Worm (Caenorhabditis elegans) whole organism, mixed stage, embryonic: Measurements from ENCODE around the gene pqn-73.

Source experiments
- M03D4.4 ChIP-seq: sonication (generic microtip); optimal IDR thresholded peaks from 2 replicates; lab custom pipeline; 2017; ENCODE audit warnings: mild to moderate bottlenecking, missing genetic modification characterization, missing compliant biosample characterization
- bed-3 ChIP-seq: fragments of 200-800 bp; sonication (Bioruptor generic); optimal IDR thresholded peaks from 3 replicates; lab custom pipeline; 2018; ENCODE audit warnings: mild to moderate bottlenecking, missing genetic modification characterization, moderate library complexity, missing compliant biosample characterization
- blmp-1 ChIP-seq: fragments of 150-350 bp; optimal IDR thresholded peaks from 2 replicates; lab custom pipeline; 2014; ENCODE audit warnings: missing biosample characterization, missing genetic modification characterization
- ceh-39 ChIP-seq: fragments of 150-350 bp; optimal IDR thresholded peaks from 2 replicates; lab custom pipeline; 2014; ENCODE audit warnings: missing biosample characterization, missing genetic modification characterization
- ceh-43 ChIP-seq: fragments of 200-800 bp; sonication (Bioruptor generic); optimal IDR thresholded peaks from 2 replicates; lab custom pipeline; 2018; ENCODE audit warnings: mild to moderate bottlenecking, missing genetic modification characterization, moderate library complexity, missing compliant biosample characterization
- ceh-83 ChIP-seq: fragments of 200-800 bp; sonication (Bioruptor generic); optimal IDR thresholded peaks from 2 replicates; lab custom pipeline; 2018; ENCODE audit warnings: mild to moderate bottlenecking, missing genetic modification characterization, missing compliant biosample characterization
- ces-1 ChIP-seq: fragments of 150-350 bp; optimal IDR thresholded peaks from 2 replicates; lab custom pipeline; 2014; ENCODE audit warnings: missing biosample characterization, missing genetic modification reagents, missing genetic modification characterization
- cnd-1 ChIP-seq: fragments of 200-800 bp; sonication (Bioruptor generic); optimal IDR thresholded peaks from 2 replicates; lab custom pipeline; 2018; ENCODE audit warnings: mild to moderate bottlenecking, missing genetic modification characterization, missing compliant biosample characterization
- drap-1 ChIP-seq: fragments of 200-800 bp; sonication (Bioruptor generic); optimal IDR thresholded peaks from 3 replicates; lab custom pipeline; 2018; ENCODE audit warnings: mild to moderate bottlenecking, missing genetic modification characterization, missing compliant biosample characterization
- elt-1 ChIP-seq: sonication (generic microtip); optimal IDR thresholded peaks from 2 replicates; lab custom pipeline; 2017; ENCODE audit warnings: missing genetic modification characterization, mild to moderate bottlenecking, missing compliant biosample characterization, antibody characterized with exemption, moderate library complexity, borderline replicate concordance; ENCODE audit not compliant: insufficient read depth
- elt-3 ChIP-seq: fragments of 150-350 bp; optimal IDR thresholded peaks from 2 replicates; lab custom pipeline; 2014; ENCODE audit warnings: missing biosample characterization, missing genetic modification characterization
- flh-1 ChIP-seq: fragments of 200-800 bp; sonication (Bioruptor generic); optimal IDR thresholded peaks from 2 replicates; lab custom pipeline; 2018; ENCODE audit warnings: mild to moderate bottlenecking, missing genetic modification characterization, moderate library complexity, missing compliant biosample characterization
- ham-2 ChIP-seq: fragments of 200-800 bp; sonication (Bioruptor generic); optimal IDR thresholded peaks from 2 replicates; lab custom pipeline; 2018; ENCODE audit warnings: mild to moderate bottlenecking, missing genetic modification characterization, missing compliant biosample characterization
- hlh-1 ChIP-seq: fragments of 150-350 bp; optimal IDR thresholded peaks from 2 replicates; lab custom pipeline; 2014; ENCODE audit warnings: missing biosample characterization, missing genetic modification reagents, missing genetic modification characterization
- lin-13 ChIP-seq: fragments of 150-350 bp; optimal IDR thresholded peaks from 2 replicates; lab custom pipeline; 2014; ENCODE audit warnings: missing biosample characterization, missing genetic modification characterization
- lin-32 ChIP-seq: fragments of 200-800 bp; sonication (Bioruptor generic); optimal IDR thresholded peaks from 2 replicates; lab custom pipeline; 2018; ENCODE audit warnings: mild to moderate bottlenecking, missing genetic modification characterization, missing compliant biosample characterization
- lsy-2 ChIP-seq: fragments of 150-350 bp; optimal IDR thresholded peaks from 2 replicates; lab custom pipeline; 2014; ENCODE audit warnings: missing biosample characterization, missing genetic modification characterization
- mab-5 ChIP-seq: fragments of 150-350 bp; optimal IDR thresholded peaks from 2 replicates; lab custom pipeline; 2014; ENCODE audit warnings: missing biosample characterization, missing genetic modification characterization
- mep-1 ChIP-seq: fragments of 150-350 bp; optimal IDR thresholded peaks from 2 replicates; lab custom pipeline; 2017; ENCODE audit warnings: missing biosample characterization, missing genetic modification reagents, missing genetic modification characterization, inconsistent platforms
- mls-2 ChIP-seq: sonication (generic microtip); optimal IDR thresholded peaks from 2 replicates; lab custom pipeline; 2016; ENCODE audit warnings: mild to moderate bottlenecking, missing genetic modification characterization, moderate library complexity, missing compliant biosample characterization
- nhr-12 ChIP-seq: fragments of 150-350 bp; optimal IDR thresholded peaks from 2 replicates; lab custom pipeline; 2014; ENCODE audit warnings: missing biosample characterization, missing genetic modification characterization
- nhr-2 ChIP-seq: fragments of 150-350 bp; optimal IDR thresholded peaks from 2 replicates; lab custom pipeline; 2014; ENCODE audit warnings: missing biosample characterization, missing genetic modification characterization
- nhr-237 ChIP-seq: fragments of 150-350 bp; optimal IDR thresholded peaks from 2 replicates; lab custom pipeline; 2014; ENCODE audit warnings: missing biosample characterization, missing genetic modification characterization
- nhr-28 ChIP-seq: fragments of 150-350 bp; optimal IDR thresholded peaks from 2 replicates; lab custom pipeline; 2014; ENCODE audit warnings: missing biosample characterization, missing genetic modification characterization
- nhr-76 ChIP-seq: sonication (generic microtip); optimal IDR thresholded peaks from 2 replicates; lab custom pipeline; 2017; ENCODE audit warnings: missing biosample characterization, missing genetic modification characterization
- pha-4 ChIP-seq: fragments of 150-350 bp; optimal IDR thresholded peaks from 2 replicates; lab custom pipeline; 2018; ENCODE audit warnings: missing biosample characterization, missing genetic modification reagents, missing genetic modification characterization
- sem-2 ChIP-seq: fragments of 200-800 bp; sonication (Bioruptor generic); optimal IDR thresholded peaks from 2 replicates; lab custom pipeline; 2018; ENCODE audit warnings: mild to moderate bottlenecking, missing genetic modification characterization, missing compliant biosample characterization
- snpc-4 ChIP-seq: fragments of 150-350 bp; optimal IDR thresholded peaks from 2 replicates; lab custom pipeline; 2014; ENCODE audit warnings: missing biosample characterization, missing genetic modification characterization
- sptf-1 ChIP-seq: sonication (generic microtip); optimal IDR thresholded peaks from 2 replicates; lab custom pipeline; 2017; ENCODE audit warnings: mild to moderate bottlenecking, missing genetic modification characterization, moderate library complexity, missing compliant biosample characterization
- tbx-8 ChIP-seq: fragments of 200-800 bp; sonication (Bioruptor generic); optimal IDR thresholded peaks from 2 replicates; lab custom pipeline; 2018; ENCODE audit warnings: mild to moderate bottlenecking, missing genetic modification characterization, moderate library complexity, missing compliant biosample characterization
- unc-120 ChIP-seq: sonication (generic microtip); optimal IDR thresholded peaks from 2 replicates; lab custom pipeline; 2017; ENCODE audit warnings: missing genetic modification characterization, missing compliant biosample characterization; ENCODE audit not compliant: poor library complexity, severe bottlenecking
- unc-39 ChIP-seq: fragments of 150-350 bp; optimal IDR thresholded peaks from 2 replicates; lab custom pipeline; 2014; ENCODE audit warnings: missing biosample characterization, missing genetic modification characterization
- unc-62 ChIP-seq: fragments of 150-350 bp; optimal IDR thresholded peaks from 2 replicates; lab custom pipeline; 2014; ENCODE audit warnings: missing biosample characterization, missing genetic modification reagents, missing genetic modification characterization
- zip-8 ChIP-seq: fragments of 150-350 bp; optimal IDR thresholded peaks from 2 replicates; lab custom pipeline; 2014; ENCODE audit warnings: missing biosample characterization, missing genetic modification characterization
- ztf-11 ChIP-seq: fragments of 150-350 bp; optimal IDR thresholded peaks from 2 replicates; lab custom pipeline; 2014; ENCODE audit warnings: missing biosample characterization, missing genetic modification characterization

pqn-73 gene

ce11 chrII:8556166-8556565 is 15.7 kb downstream of the pqn-73 start, which contains the start of gene glb-27:
Gene glb-27, minus strand, starts transcription at chrII:8556266.
- TF ChIP-seq mab-5 (tag; lab: Kevin White, UChicago) (no peak), mep-1 (tag; lab: Kevin White, UChicago) (no peak), bed-3 (no peak), tbx-8 (GFP tag; lab: Kevin White, UChicago) (no peak), blmp-1 (tag; lab: Kevin White, UChicago) (no peak), mls-2 (no peak), nhr-2 (tag; lab: Kevin White, UChicago) (no peak)
- TF ChIP-seq, all 35 proteins: peak for 0

- TF ChIP-seq sem-2: no peak
- no peak for TF ChIP-seq ceh-43 (GFP tag; lab: Kevin White, UChicago)
- no peak for TF ChIP-seq lin-32 (GFP tag; lab: Kevin White, UChicago)
- TF ChIP-seq pha-4 (tag; lab: Kevin White, UChicago): no peak
- TF ChIP-seq ces-1 (GFP tag; lab: Kevin White, UChicago): peak; percentile 96
- TF ChIP-seq bed-3: no peak
- no peak for TF ChIP-seq tbx-8 (GFP tag; lab: Kevin White, UChicago)
- no peak for TF ChIP-seq ceh-83 (GFP tag; lab: Kevin White, UChicago)
Measured at ce11 chrII:8559188-8559587, 18.7 kb downstream of the pqn-73 start.

ce11 chrII:8561227-8561626 is 20.7 kb downstream of the pqn-73 start, which contains the start of gene iff-2:
Gene iff-2, minus strand, starts transcription at chrII:8561367.
- no peak for TF ChIP-seq blmp-1 (tag; lab: Kevin White, UChicago)
- TF ChIP-seq drap-1 (GFP tag; lab: Kevin White, UChicago): peak; percentile 92
- TF ChIP-seq mep-1 (tag; lab: Kevin White, UChicago): peak; percentile 100
- peak; percentile 59 for TF ChIP-seq lin-32 (GFP tag; lab: Kevin White, UChicago)
- peak; percentile 81 for TF ChIP-seq mls-2
- TF ChIP-seq sem-2: peak; percentile 21
- peak; percentile 100 for TF ChIP-seq pha-4 (tag; lab: Kevin White, UChicago)
- TF ChIP-seq M03D4.4 (tag; lab: Kevin White, UChicago): peak; percentile 82
- peak; percentile 85 for TF ChIP-seq unc-62
- TF ChIP-seq nhr-237 (tag; lab: Kevin White, UChicago): peak; percentile 98
- peak; percentile 59 for TF ChIP-seq unc-39 (tag; lab: Kevin White, UChicago)
- peak; percentile 61 for TF ChIP-seq zip-8 (tag; lab: Kevin White, UChicago)
- peak; percentile 88 for TF ChIP-seq cnd-1 (tag; lab: Kevin White, UChicago)
- peak; percentile 69 for TF ChIP-seq ham-2 (GFP tag; lab: Kevin White, UChicago)
- TF ChIP-seq snpc-4 (tag; lab: Kevin White, UChicago): no peak
- TF ChIP-seq ceh-39 (tag; lab: Kevin White, UChicago): peak; percentile 99
- TF ChIP-seq lin-13 (tag; lab: Kevin White, UChicago): peak; percentile 99
- TF ChIP-seq elt-3 (tag; lab: Kevin White, UChicago): peak; percentile 87
- peak; percentile 30 for TF ChIP-seq tbx-8 (GFP tag; lab: Kevin White, UChicago)
- TF ChIP-seq unc-120 (tag; lab: Kevin White, UChicago): peak; percentile 95
- TF ChIP-seq elt-1 (tag; lab: Kevin White, UChicago): peak; percentile 6
- TF ChIP-seq mab-5 (tag; lab: Kevin White, UChicago): peak; percentile 33
- TF ChIP-seq ceh-43 (GFP tag; lab: Kevin White, UChicago): peak; percentile 64
- TF ChIP-seq nhr-12: peak; percentile 73
- peak; percentile 93 for TF ChIP-seq lsy-2
- peak; percentile 46 for TF ChIP-seq bed-3
- TF ChIP-seq sptf-1 (tag; lab: Kevin White, UChicago): peak; percentile 91
- TF ChIP-seq ceh-83 (GFP tag; lab: Kevin White, UChicago): peak; percentile 78
- TF ChIP-seq nhr-76: peak; percentile 34
- TF ChIP-seq ztf-11: peak; percentile 72
- peak; percentile 48 for TF ChIP-seq nhr-28
- TF ChIP-seq flh-1 (GFP tag; lab: Kevin White, UChicago): no peak
- peak; percentile 72 for TF ChIP-seq ces-1 (GFP tag; lab: Kevin White, UChicago)
- TF ChIP-seq nhr-2 (tag; lab: Kevin White, UChicago): peak; percentile 82
- TF ChIP-seq hlh-1 (tag; lab: Kevin White, UChicago): peak; percentile 91
